Fruit fly (Drosophila melanogaster) whole organism, embryonic: ENCODE data around the gene HINT1.

Source experiments
- Adf1 ChIP-seq: fragments of 200-800 bp; sonication (Bioruptor generic); IDR thresholded peaks from 2 replicates; pipeline ENCODE4 v1.3.6; 2022; ENCODE audit warnings: missing biosample characterization, missing genetic modification characterization
- CG10267 ChIP-seq: fragments of 200-800 bp; sonication (Bioruptor generic); optimal IDR thresholded peaks from 2 replicates; lab custom pipeline; 2018; ENCODE audit warnings: missing biosample characterization, mild to moderate bottlenecking, missing genetic modification characterization, moderate library complexity
- CG10462 ChIP-seq: fragments of 200-800 bp; sonication (Bioruptor generic); optimal IDR thresholded peaks from 2 replicates; lab custom pipeline; 2016; ENCODE audit warnings: missing biosample characterization, missing genetic modification characterization
- CG10979 ChIP-seq: fragments of 200-800 bp; sonication (Bioruptor generic); optimal IDR thresholded peaks from 2 replicates; lab custom pipeline; 2018; ENCODE audit warnings: missing biosample characterization, mild to moderate bottlenecking, missing genetic modification characterization, moderate library complexity
- CG12299 ChIP-seq: fragments of 200-800 bp; sonication (Bioruptor generic); optimal IDR thresholded peaks from 2 replicates; lab custom pipeline; 2018; ENCODE audit warnings: missing biosample characterization, mild to moderate bottlenecking, missing genetic modification characterization
- CG13894 ChIP-seq: fragments of 200-800 bp; sonication (Bioruptor generic); optimal IDR thresholded peaks from 3 replicates; lab custom pipeline; 2018; ENCODE audit warnings: missing biosample characterization, mild to moderate bottlenecking, missing genetic modification characterization, moderate library complexity
- CG14014 ChIP-seq: fragments of 200-800 bp; sonication (Bioruptor generic); IDR thresholded peaks from 2 replicates; pipeline ENCODE4 v1.3.6; 2022; ENCODE audit warnings: missing biosample characterization, missing genetic modification characterization
- CG15073 ChIP-seq: fragments of 200-800 bp; sonication (Bioruptor generic); optimal IDR thresholded peaks from 2 replicates; lab custom pipeline; 2016; ENCODE audit warnings: missing biosample characterization, missing genetic modification characterization
- CG31365 ChIP-seq: fragments of 200-800 bp; sonication (Bioruptor generic); optimal IDR thresholded peaks from 2 replicates; lab custom pipeline; 2018; ENCODE audit warnings: missing biosample characterization, mild to moderate bottlenecking, missing genetic modification characterization
- CG32772 ChIP-seq: fragments of 200-800 bp; sonication (Bioruptor generic); IDR thresholded peaks from 2 replicates; pipeline ENCODE4 v1.3.6; 2022; ENCODE audit warnings: missing biosample characterization, missing genetic modification characterization
- CG4617 ChIP-seq: fragments of 200-800 bp; sonication (Bioruptor generic); optimal IDR thresholded peaks from 3 replicates; lab custom pipeline; 2016; ENCODE audit warnings: missing biosample characterization, missing genetic modification characterization, borderline replicate concordance
- CG6654 ChIP-seq: fragments of 200-800 bp; sonication (Bioruptor generic); optimal IDR thresholded peaks from 2 replicates; lab custom pipeline; 2017; ENCODE audit warnings: missing biosample characterization, mild to moderate bottlenecking, missing genetic modification characterization
- CG7556 ChIP-seq: fragments of 200-800 bp; sonication (Bioruptor generic); optimal IDR thresholded peaks from 2 replicates; lab custom pipeline; 2017; ENCODE audit warnings: missing biosample characterization, mild to moderate bottlenecking, missing genetic modification characterization
- CG7745 ChIP-seq: fragments of 200-800 bp; sonication (Bioruptor generic); optimal IDR thresholded peaks from 2 replicates; lab custom pipeline; 2018; ENCODE audit warnings: missing biosample characterization, mild to moderate bottlenecking, missing genetic modification characterization, moderate library complexity
- CG8089 ChIP-seq: fragments of 200-800 bp; sonication (Bioruptor generic); optimal IDR thresholded peaks from 3 replicates; lab custom pipeline; 2016; ENCODE audit warnings: missing biosample characterization, missing genetic modification characterization
- CG8290 ChIP-seq, 3 experiments: fragments of 200-800 bp; sonication (Bioruptor generic); optimal IDR thresholded peaks; 2 replicates each; lab custom pipeline; 2016 to 2019; ENCODE audit warnings: missing biosample characterization in 3 of 3, missing genetic modification characterization in 3 of 3, mild to moderate bottlenecking in 2 of 3, moderate library complexity in 1 of 3
- CG9215 ChIP-seq: fragments of 200-800 bp; sonication (Bioruptor generic); IDR thresholded peaks from 2 replicates; pipeline ENCODE4 v1.3.6; 2022; ENCODE audit warnings: missing biosample characterization, missing genetic modification characterization
- CG9932 ChIP-seq: fragments of 200-800 bp; sonication (Bioruptor generic); IDR thresholded peaks from 2 replicates; pipeline ENCODE4 v1.3.6; 2022; ENCODE audit warnings: missing biosample characterization, missing genetic modification characterization
- CHES-1-like ChIP-seq: fragments of 200-800 bp; sonication (Bioruptor generic); optimal IDR thresholded peaks from 2 replicates; lab custom pipeline; 2016; ENCODE audit warnings: missing biosample characterization, missing genetic modification characterization
- Ets65A ChIP-seq: fragments of 200-800 bp; sonication (Bioruptor generic); peaks from one replicate; lab custom pipeline; 2016; ENCODE audit warnings: missing biosample characterization, missing genetic modification characterization
- Fer2 ChIP-seq: fragments of 200-800 bp; sonication (Bioruptor generic); optimal IDR thresholded peaks from 2 replicates; lab custom pipeline; 2018; ENCODE audit warnings: missing biosample characterization, mild to moderate bottlenecking, missing genetic modification characterization, moderate library complexity
- GATAe ChIP-seq: fragments of 200-800 bp; sonication (Bioruptor generic); conservative IDR thresholded peaks from 2 replicates; pipeline ENCODE4 v1.3.6; 2022; ENCODE audit warnings: missing biosample characterization, missing genetic modification characterization
- Lim3 ChIP-seq: fragments of 200-800 bp; sonication (Bioruptor generic); IDR thresholded peaks from 2 replicates; pipeline ENCODE4 v1.3.6; 2022; ENCODE audit warnings: missing biosample characterization, missing genetic modification characterization
- MTF-1 ChIP-seq: fragments of 200-800 bp; sonication (Bioruptor generic); optimal IDR thresholded peaks from 2 replicates; lab custom pipeline; 2018; ENCODE audit warnings: missing biosample characterization, mild to moderate bottlenecking, missing genetic modification characterization, borderline replicate concordance
- Mes4 ChIP-seq: fragments of 200-800 bp; sonication (Bioruptor generic); optimal IDR thresholded peaks from 2 replicates; lab custom pipeline; 2016; ENCODE audit warnings: missing biosample characterization, missing genetic modification characterization
- NFAT ChIP-seq: fragments of 200-800 bp; sonication (Bioruptor generic); IDR thresholded peaks from 2 replicates; pipeline ENCODE4 v1.3.6; 2022; ENCODE audit warnings: missing biosample characterization, missing genetic modification characterization
- Oli ChIP-seq: fragments of 200-800 bp; sonication (Bioruptor generic); optimal IDR thresholded peaks from 2 replicates; lab custom pipeline; 2018; ENCODE audit warnings: missing biosample characterization, mild to moderate bottlenecking, missing genetic modification characterization, moderate library complexity
- Ravus ChIP-seq: fragments of 200-800 bp; sonication (Bioruptor generic); IDR thresholded peaks from 2 replicates; pipeline ENCODE4 v1.3.6; 2022; ENCODE audit warnings: missing biosample characterization, missing genetic modification characterization
- Xbp1 ChIP-seq: fragments of 200-800 bp; sonication (Bioruptor generic); optimal IDR thresholded peaks from 3 replicates; lab custom pipeline; 2016; ENCODE audit warnings: missing biosample characterization, mild to moderate bottlenecking, missing genetic modification characterization
- YL-1 ChIP-seq: fragments of 200-800 bp; sonication (Bioruptor generic); optimal IDR thresholded peaks from 3 replicates; lab custom pipeline; 2017; ENCODE audit warnings: missing biosample characterization, mild to moderate bottlenecking, missing genetic modification characterization
- aop ChIP-seq: fragments of 200-800 bp; sonication (Bioruptor generic); IDR thresholded peaks from 2 replicates; pipeline ENCODE4 v1.3.6; 2022; ENCODE audit warnings: missing biosample characterization, missing genetic modification characterization
- ato ChIP-seq: fragments of 200-800 bp; sonication (Bioruptor generic); IDR thresholded peaks from 2 replicates; pipeline ENCODE4 v1.3.6; 2022; ENCODE audit warnings: missing biosample characterization, missing genetic modification characterization; ENCODE audit not compliant: partially characterized antibody
- ems ChIP-seq: fragments of 200-800 bp; sonication (Bioruptor generic); optimal IDR thresholded peaks from 3 replicates; lab custom pipeline; 2016; ENCODE audit warnings: missing biosample characterization, missing genetic modification characterization
- fu2 ChIP-seq: fragments of 200-800 bp; sonication (Bioruptor generic); optimal IDR thresholded peaks from 2 replicates; lab custom pipeline; 2016; ENCODE audit warnings: missing biosample characterization, missing genetic modification characterization
- ind ChIP-seq: fragments of 200-800 bp; sonication (Bioruptor generic); optimal IDR thresholded peaks from 3 replicates; lab custom pipeline; 2016; ENCODE audit warnings: missing biosample characterization, missing genetic modification characterization
- insv ChIP-seq, 2 experiments: fragments of 200-800 bp; sonication (Bioruptor generic); optimal IDR thresholded peaks; 3 replicates each; lab custom pipeline; 2016 to 2018; ENCODE audit warnings: missing biosample characterization in 2 of 2, missing genetic modification characterization in 2 of 2
- inv ChIP-seq: fragments of 200-800 bp; sonication (Bioruptor generic); IDR thresholded peaks from 2 replicates; pipeline ENCODE4 v1.3.6; 2022; ENCODE audit warnings: missing biosample characterization, missing genetic modification characterization; ENCODE audit not compliant: partially characterized antibody
- klu ChIP-seq: fragments of 200-800 bp; sonication (Bioruptor generic); IDR thresholded peaks from 2 replicates; pipeline ENCODE4 v1.3.6; 2022; ENCODE audit warnings: missing biosample characterization, missing genetic modification characterization
- kni ChIP-seq: fragments of 200-800 bp; sonication (Bioruptor generic); optimal IDR thresholded peaks from 3 replicates; lab custom pipeline; 2017; ENCODE audit warnings: mild to moderate bottlenecking, missing biosample characterization, missing genetic modification reagents, missing genetic modification characterization
- lov ChIP-seq, 2 experiments: fragments of 200-800 bp in 1 of 2; fragments of >200 bp in 1 of 2; sonication (Bioruptor generic) in 1 of 2; IDR thresholded peaks in 1 of 2; optimal IDR thresholded peaks in 1 of 2; 2 replicates in 1 of 2; 3 replicates in 1 of 2; pipeline versions ENCODE4 v1.3.6 to Lab custom; 2017 to 2022; ENCODE audit warnings: missing biosample characterization in 1 of 2, missing genetic modification characterization in 1 of 2
- luna ChIP-seq: fragments of 200-800 bp; sonication (Bioruptor generic); optimal IDR thresholded peaks from 2 replicates; lab custom pipeline; 2016; ENCODE audit warnings: missing biosample characterization, missing genetic modification characterization
- nerfin-2 ChIP-seq: fragments of 200-800 bp; sonication (Bioruptor generic); IDR thresholded peaks from 2 replicates; pipeline ENCODE4 v1.3.6; 2022; ENCODE audit warnings: missing biosample characterization, missing genetic modification characterization; ENCODE audit not compliant: partially characterized antibody
- odd ChIP-seq: fragments of 200-800 bp; sonication (Bioruptor generic); optimal IDR thresholded peaks from 2 replicates; lab custom pipeline; 2017; ENCODE audit warnings: missing biosample characterization, mild to moderate bottlenecking, missing genetic modification characterization
- onecut ChIP-seq: fragments of 200-800 bp; sonication (Bioruptor generic); IDR thresholded peaks from 2 replicates; pipeline ENCODE4 v1.3.6; 2022; ENCODE audit warnings: missing biosample characterization, missing genetic modification characterization
- org-1 ChIP-seq: fragments of 200-800 bp; sonication (Bioruptor generic); optimal IDR thresholded peaks from 2 replicates; lab custom pipeline; 2017; ENCODE audit warnings: missing biosample characterization, missing genetic modification characterization
- peb ChIP-seq: fragments of 200-800 bp; sonication (Bioruptor generic); IDR thresholded peaks from 2 replicates; pipeline ENCODE4 v1.3.6; 2022; ENCODE audit warnings: missing biosample characterization, missing genetic modification characterization
- ssp ChIP-seq: fragments of 200-800 bp; sonication (Bioruptor generic); IDR thresholded peaks from 2 replicates; pipeline ENCODE4 v1.3.6; 2022; ENCODE audit warnings: missing biosample characterization, missing genetic modification characterization
- toy ChIP-seq: fragments of 200-800 bp; sonication (Bioruptor generic); IDR thresholded peaks from 2 replicates; pipeline ENCODE4 v1.3.6; 2022; ENCODE audit warnings: missing biosample characterization, missing genetic modification characterization
- wek ChIP-seq: fragments of 200-800 bp; sonication (Bioruptor generic); optimal IDR thresholded peaks from 3 replicates; lab custom pipeline; 2018; ENCODE audit warnings: missing biosample characterization, mild to moderate bottlenecking, missing genetic modification characterization, moderate library complexity

Gene HINT1

dm6 chr2L:2750337-2751084 lies 19.4 kb upstream of the HINT1 start (continued):
- TF ChIP-seq CG12299 (tag; lab: Kevin White, UChicago) (no peak), CG7556 (GFP tag; lab: Kevin White, UChicago) (peak; percentile 84), CG4617 (GFP tag; lab: Kevin White, UChicago) (peak; percentile 8), fu2 (peak; percentile 69), CG8290 (GFP tag; optimal IDR thresholded peaks at IDR 0.05; lab: Kevin White, UChicago) (peak; percentile 32), CG8290 (tag; optimal IDR thresholded peaks at IDR 0.05; lab: Kevin White, UChicago) (peak in 1 of 2 experiments; percentile 94), CG8089 (GFP tag; lab: Kevin White, UChicago) (peak; percentile 73), Ravus (GFP tag; lab: Robert Waterston, UW) (no peak), CG10462 (GFP tag; lab: Kevin White, UChicago) (peak; percentile 48), CG10267 (tag; lab: Kevin White, UChicago) (peak; percentile 79), CG31365 (peak; percentile 79), onecut (GFP tag; lab: Robert Waterston, UW) (peak; percentile 70), Lim3 (GFP tag; lab: Robert Waterston, UW) (no peak), CHES-1-like (GFP tag; lab: Kevin White, UChicago) (peak; percentile 64), klu (GFP tag; lab: Robert Waterston, UW) (no peak), CG15073 (GFP tag; lab: Kevin White, UChicago) (no peak), Oli (peak; percentile 78), inv (GFP tag; lab: Robert Waterston, UW) (no peak), CG6654 (GFP tag; lab: Kevin White, UChicago) (peak; percentile 56), CG9932 (GFP tag; lab: Robert Waterston, UW) (no peak), ems (peak; percentile 79), CG14014 (no peak), GATAe (GFP tag; lab: Robert Waterston, UW) (no peak), aop (GFP tag; lab: Robert Waterston, UW) (no peak), Fer2 (tag; lab: Kevin White, UChicago) (peak; percentile 55), Mes4 (GFP tag; lab: Kevin White, UChicago) (peak; percentile 74), nerfin-2 (GFP tag; lab: Robert Waterston, UW) (no peak), lov (optimal IDR thresholded peaks at IDR 0.05; lab: Kevin White, UChicago) (no peak), lov (GFP tag; IDR thresholded peaks at IDR 0.05; lab: Robert Waterston, UW) (no peak), CG13894 (tag; lab: Kevin White, UChicago) (peak; percentile 93), Xbp1 (GFP tag; lab: Kevin White, UChicago) (peak; percentile 74), CG10979 (peak; percentile 81), CG32772 (GFP tag; lab: Robert Waterston, UW) (no peak), kni (GFP tag; lab: Kevin White, UChicago) (peak; percentile 66), peb (GFP tag; lab: Robert Waterston, UW) (no peak), NFAT (GFP tag; lab: Robert Waterston, UW) (no peak), Adf1 (GFP tag; lab: Robert Waterston, UW) (no peak), insv (GFP tag; optimal IDR thresholded peaks at IDR 0.05; lab: Kevin White, UChicago) (peak in 1 of 2 experiments; percentile 29), CG9215 (GFP tag; lab: Robert Waterston, UW) (no peak), ato (no peak), odd (GFP tag; lab: Kevin White, UChicago) (peak; percentile 67), MTF-1 (GFP tag; lab: Kevin White, UChicago) (peak; percentile 73), Ets65A (peak; percentile 98), toy (GFP tag; lab: Robert Waterston, UW) (no peak), YL-1 (peak; percentile 51), ssp (GFP tag; lab: Robert Waterston, UW) (no peak), ind (GFP tag; lab: Kevin White, UChicago) (peak; percentile 89), CG7745 (tag; lab: Kevin White, UChicago) (no peak), luna (GFP tag; lab: Kevin White, UChicago) (peak; percentile 81), wek (GFP tag; lab: Kevin White, UChicago) (peak; percentile 45), org-1 (GFP tag; lab: Kevin White, UChicago) (peak; percentile 87)
